Fruit fly (Drosophila melanogaster) whole organism, embryonic: ENCODE data around the gene CG43402.
A peak's percentile ranks its signal among the peaks of the same experiment; 100 is the strongest.

Source experiments
- Abd-B ChIP-seq: fragments of 200-800 bp; sonication (Bioruptor generic); optimal IDR thresholded peaks from 2 replicates; lab custom pipeline; 2018; ENCODE audit warnings: missing biosample characterization, mild to moderate bottlenecking, missing genetic modification characterization, moderate library complexity
- Ada2b ChIP-seq: fragments of 200-800 bp; sonication (Bioruptor generic); IDR thresholded peaks from 2 replicates; pipeline ENCODE4 v1.3.6; 2022; ENCODE audit warnings: missing biosample characterization, missing genetic modification characterization
- Atf-2 ChIP-seq: fragments of 200-800 bp; sonication (Bioruptor generic); optimal IDR thresholded peaks from 2 replicates; lab custom pipeline; 2016; ENCODE audit warnings: missing biosample characterization, missing genetic modification characterization
- Bdp1 ChIP-seq: fragments of 200-800 bp; sonication (Bioruptor generic); optimal IDR thresholded peaks from 3 replicates; lab custom pipeline; 2016; ENCODE audit warnings: missing biosample characterization, missing genetic modification characterization
- Bgb ChIP-seq: fragments of 200-800 bp; sonication (Bioruptor generic); IDR thresholded peaks from 2 replicates; pipeline ENCODE4 v1.3.6; 2022; ENCODE audit warnings: missing biosample characterization, missing genetic modification characterization; ENCODE audit not compliant: partially characterized antibody
- C15 ChIP-seq: fragments of 200-800 bp; sonication (Bioruptor generic); IDR thresholded peaks from 3 replicates; pipeline ENCODE4 v1.3.6; 2022; ENCODE audit warnings: missing biosample characterization, missing genetic modification characterization
- CG10366 ChIP-seq: fragments of 200-800 bp; sonication (Bioruptor generic); IDR thresholded peaks from 2 replicates; pipeline ENCODE4 v1.3.6; 2022; ENCODE audit warnings: missing biosample characterization, missing genetic modification characterization
- CG11085 ChIP-seq: fragments of 200-800 bp; sonication (Bioruptor generic); IDR thresholded peaks from 2 replicates; pipeline ENCODE4 v1.3.6; 2022; ENCODE audit warnings: missing biosample characterization, missing genetic modification characterization
- CG11504 ChIP-seq: fragments of 200-800 bp; sonication (Bioruptor generic); optimal IDR thresholded peaks from 3 replicates; lab custom pipeline; 2019; ENCODE audit warnings: missing biosample characterization, mild to moderate bottlenecking, missing genetic modification characterization, moderate library complexity
- CG12659 ChIP-seq: fragments of 200-800 bp; sonication (Bioruptor generic); optimal IDR thresholded peaks from 3 replicates; lab custom pipeline; 2017; ENCODE audit warnings: mild to moderate bottlenecking, missing biosample characterization, missing genetic modification reagents, missing genetic modification characterization
- CG13296 ChIP-seq: fragments of 200-800 bp; sonication (Bioruptor generic); optimal IDR thresholded peaks from 3 replicates; lab custom pipeline; 2018; ENCODE audit warnings: missing biosample characterization, mild to moderate bottlenecking, missing genetic modification characterization
- CG13775 ChIP-seq: fragments of 200-800 bp; sonication (Bioruptor generic); optimal IDR thresholded peaks from 3 replicates; lab custom pipeline; 2017; ENCODE audit warnings: missing biosample characterization, mild to moderate bottlenecking, missing genetic modification characterization
- CG18619 ChIP-seq: fragments of 200-800 bp; sonication (Bioruptor generic); optimal IDR thresholded peaks from 3 replicates; lab custom pipeline; 2017; ENCODE audit warnings: missing biosample characterization, mild to moderate bottlenecking, missing genetic modification characterization
- CG3065 ChIP-seq: fragments of 200-800 bp; sonication (Bioruptor generic); optimal IDR thresholded peaks from 2 replicates; lab custom pipeline; 2016; ENCODE audit warnings: missing biosample characterization, missing genetic modification characterization
- CG31441 ChIP-seq: fragments of 200-800 bp; sonication (Bioruptor generic); IDR thresholded peaks from 2 replicates; pipeline ENCODE4 v1.3.6; 2022; ENCODE audit warnings: missing biosample characterization, missing genetic modification characterization
- CG32532 ChIP-seq: fragments of 200-800 bp; sonication (Bioruptor generic); IDR thresholded peaks from 2 replicates; pipeline ENCODE4 v1.3.6; 2022; ENCODE audit warnings: missing biosample characterization, missing genetic modification characterization
- CG33213 ChIP-seq: fragments of 200-800 bp; sonication (Bioruptor generic); optimal IDR thresholded peaks from 3 replicates; lab custom pipeline; 2016; ENCODE audit warnings: missing biosample characterization, missing genetic modification characterization
- CG4328 ChIP-seq: fragments of 200-800 bp; sonication (Bioruptor generic); optimal IDR thresholded peaks from 3 replicates; lab custom pipeline; 2017; ENCODE audit warnings: missing biosample characterization, missing genetic modification reagents, missing genetic modification characterization
- CG4424 ChIP-seq: fragments of 200-800 bp; sonication (Bioruptor generic); optimal IDR thresholded peaks from 3 replicates; lab custom pipeline; 2016; ENCODE audit warnings: missing biosample characterization, missing genetic modification characterization
- CG4617 ChIP-seq: fragments of 200-800 bp; sonication (Bioruptor generic); optimal IDR thresholded peaks from 3 replicates; lab custom pipeline; 2016; ENCODE audit warnings: missing biosample characterization, missing genetic modification characterization, borderline replicate concordance
- CG7271 ChIP-seq: fragments of 200-800 bp; sonication (Bioruptor generic); optimal IDR thresholded peaks from 2 replicates; lab custom pipeline; 2018; ENCODE audit warnings: missing biosample characterization, mild to moderate bottlenecking, missing genetic modification characterization, moderate library complexity
- CG8281 ChIP-seq: fragments of 200-800 bp; sonication (Bioruptor generic); optimal IDR thresholded peaks from 2 replicates; lab custom pipeline; 2018; ENCODE audit warnings: missing biosample characterization, mild to moderate bottlenecking, missing genetic modification characterization, moderate library complexity
- CTCF ChIP-seq: fragments of 200-800 bp; sonication (Bioruptor generic); optimal IDR thresholded peaks from 2 replicates; lab custom pipeline; 2017; ENCODE audit warnings: missing biosample characterization, mild to moderate bottlenecking, missing genetic modification characterization, moderate library complexity
- Camta ChIP-seq: fragments of 200-800 bp; sonication (Bioruptor generic); optimal IDR thresholded peaks from 2 replicates; lab custom pipeline; 2016; ENCODE audit warnings: missing biosample characterization, missing genetic modification characterization
- Dad ChIP-seq: fragments of 200-800 bp; sonication (Bioruptor generic); optimal IDR thresholded peaks from 3 replicates; lab custom pipeline; 2016; ENCODE audit warnings: missing biosample characterization, missing genetic modification characterization
- Elba2 ChIP-seq: fragments of 200-800 bp; sonication (Bioruptor generic); optimal IDR thresholded peaks from 3 replicates; lab custom pipeline; 2016; ENCODE audit warnings: missing biosample characterization, missing genetic modification characterization
- Ets65A ChIP-seq: fragments of 200-800 bp; sonication (Bioruptor generic); peaks from one replicate; lab custom pipeline; 2016; ENCODE audit warnings: missing biosample characterization, missing genetic modification characterization
- HLH3B ChIP-seq: fragments of 200-800 bp; sonication (Bioruptor generic); IDR thresholded peaks from 2 replicates; pipeline ENCODE4 v1.3.6; 2022; ENCODE audit warnings: missing biosample characterization, missing genetic modification characterization
- Kr ChIP-seq: fragments of 200-800 bp; sonication (Bioruptor generic); optimal IDR thresholded peaks from 2 replicates; lab custom pipeline; 2017; ENCODE audit warnings: missing biosample characterization, mild to moderate bottlenecking, missing genetic modification characterization
- Myb ChIP-seq: fragments of 200-800 bp; sonication (Bioruptor generic); optimal IDR thresholded peaks from 2 replicates; lab custom pipeline; 2016; ENCODE audit warnings: missing biosample characterization, missing genetic modification characterization
- Opbp ChIP-seq: fragments of 200-800 bp; sonication (Bioruptor generic); IDR thresholded peaks from 3 replicates; pipeline ENCODE4 v1.3.6; 2022; ENCODE audit warnings: missing biosample characterization, missing genetic modification characterization; ENCODE audit not compliant: partially characterized antibody
- Scr ChIP-seq: fragments of 200-800 bp; sonication (Bioruptor generic); IDR thresholded peaks from 2 replicates; pipeline ENCODE4 v1.3.6; 2022; ENCODE audit warnings: missing biosample characterization, missing genetic modification characterization; ENCODE audit not compliant: partially characterized antibody
- Sox100B ChIP-seq: fragments of 200-800 bp; sonication (Bioruptor generic); optimal IDR thresholded peaks from 3 replicates; lab custom pipeline; 2018; ENCODE audit warnings: missing biosample characterization, mild to moderate bottlenecking, missing genetic modification characterization
- ab ChIP-seq: fragments of 200-800 bp; sonication (Bioruptor generic); optimal IDR thresholded peaks from 2 replicates; lab custom pipeline; 2016; ENCODE audit warnings: missing biosample characterization, missing genetic modification characterization
- btn ChIP-seq: fragments of 200-800 bp; sonication (Bioruptor generic); optimal IDR thresholded peaks from 2 replicates; lab custom pipeline; 2016; ENCODE audit warnings: missing biosample characterization, missing genetic modification characterization
- crc ChIP-seq: fragments of 200-800 bp; sonication (Bioruptor generic); optimal IDR thresholded peaks from 2 replicates; lab custom pipeline; 2016; ENCODE audit warnings: missing biosample characterization, missing genetic modification characterization
- crol ChIP-seq: fragments of 200-800 bp; sonication (Bioruptor generic); IDR thresholded peaks from 2 replicates; pipeline ENCODE4 v1.3.6; 2022; ENCODE audit warnings: missing biosample characterization, missing genetic modification characterization
- cwo ChIP-seq: fragments of 200-800 bp; sonication (Bioruptor generic); optimal IDR thresholded peaks from 3 replicates; lab custom pipeline; 2017; ENCODE audit warnings: missing biosample characterization, missing genetic modification characterization, mild to moderate bottlenecking, moderate library complexity, missing genetic modification reagents
- dan ChIP-seq: fragments of 200-800 bp; sonication (Bioruptor generic); IDR thresholded peaks from 2 replicates; pipeline ENCODE4 v1.3.6; 2022; ENCODE audit warnings: missing biosample characterization, missing genetic modification characterization
- dati ChIP-seq: fragments of 200-800 bp; sonication (Bioruptor generic); IDR thresholded peaks from 2 replicates; pipeline ENCODE4 v1.3.6; 2022; ENCODE audit warnings: missing biosample characterization, missing genetic modification characterization
- dimm ChIP-seq: fragments of 200-800 bp; sonication (Bioruptor generic); IDR thresholded peaks from 2 replicates; pipeline ENCODE4 v1.3.6; 2022; ENCODE audit warnings: missing biosample characterization, missing genetic modification characterization
- disco-r ChIP-seq: fragments of 200-800 bp; sonication (Bioruptor generic); optimal IDR thresholded peaks from 2 replicates; lab custom pipeline; 2016; ENCODE audit warnings: missing biosample characterization, missing genetic modification characterization
- fd96Cb ChIP-seq: fragments of 200-800 bp; sonication (Bioruptor generic); optimal IDR thresholded peaks from 2 replicates; lab custom pipeline; 2018; ENCODE audit warnings: missing biosample characterization, mild to moderate bottlenecking, missing genetic modification characterization, moderate library complexity
- gem ChIP-seq: fragments of 200-800 bp; sonication (Bioruptor generic); optimal IDR thresholded peaks from 2 replicates; lab custom pipeline; 2019; ENCODE audit warnings: missing biosample characterization, mild to moderate bottlenecking, missing genetic modification characterization, moderate library complexity
- gt ChIP-seq: fragments of 200-800 bp; sonication (Bioruptor generic); IDR thresholded peaks from 2 replicates; pipeline ENCODE4 v1.3.6; 2022; ENCODE audit warnings: missing biosample characterization, missing genetic modification characterization
- nom ChIP-seq: fragments of 200-800 bp; sonication (Bioruptor generic); optimal IDR thresholded peaks from 2 replicates; lab custom pipeline; 2017; ENCODE audit warnings: missing biosample characterization, missing genetic modification characterization, mild to moderate bottlenecking, moderate library complexity, missing genetic modification reagents
- pzg ChIP-seq: fragments of 200-800 bp; sonication (Bioruptor generic); optimal IDR thresholded peaks from 3 replicates; lab custom pipeline; 2018; ENCODE audit warnings: missing biosample characterization, mild to moderate bottlenecking, missing genetic modification characterization, moderate library complexity
- ro ChIP-seq: fragments of 200-800 bp; sonication (Bioruptor generic); IDR thresholded peaks from 2 replicates; pipeline ENCODE4 v1.3.6; 2022; ENCODE audit warnings: missing biosample characterization, missing genetic modification characterization
- sens-2 ChIP-seq: fragments of 200-800 bp; sonication (Bioruptor generic); IDR thresholded peaks from 2 replicates; pipeline ENCODE4 v1.3.6; 2022; ENCODE audit warnings: missing biosample characterization, missing genetic modification characterization
- slou ChIP-seq: fragments of 200-800 bp; sonication (Bioruptor generic); optimal IDR thresholded peaks from 3 replicates; lab custom pipeline; 2016; ENCODE audit warnings: missing biosample characterization, missing genetic modification characterization
- tll ChIP-seq, 2 experiments: fragments of 200-800 bp in 1 of 2; fragments of >200 bp in 1 of 2; sonication (Bioruptor generic) in 1 of 2; optimal IDR thresholded peaks; 2 replicates each; lab custom pipeline; 2017 to 2019; ENCODE audit warnings: missing biosample characterization in 2 of 2, missing genetic modification characterization in 2 of 2, mild to moderate bottlenecking in 1 of 2, moderate library complexity in 1 of 2
- vnd ChIP-seq: fragments of 200-800 bp; sonication (Bioruptor generic); IDR thresholded peaks from 3 replicates; pipeline ENCODE4 v1.3.6; 2022; ENCODE audit warnings: missing biosample characterization, missing genetic modification characterization; ENCODE audit not compliant: partially characterized antibody

CG43402 gene

dm6 chr2L:1462136-1462535 is 19.7 kb downstream of the CG43402 start (continued):
- TF ChIP-seq CG8281 (tag; lab: Kevin White, UChicago): no peak
- peak; percentile 5 for TF ChIP-seq CG33213 (GFP tag; lab: Kevin White, UChicago)
- TF ChIP-seq crc (GFP tag; lab: Kevin White, UChicago): no peak
- peak; percentile 68 for TF ChIP-seq sens-2 (GFP tag; lab: Robert Waterston, UW)
- TF ChIP-seq Atf-2 (GFP tag; lab: Kevin White, UChicago): peak; percentile 48
- peak; percentile 46; the same call in 1 of the 2 replicates for TF ChIP-seq gt (GFP tag; lab: Robert Waterston, UW)
- TF ChIP-seq Elba2 (GFP tag; lab: Kevin White, UChicago): no peak
- no peak for TF ChIP-seq Bdp1 (GFP tag; lab: Kevin White, UChicago)
- TF ChIP-seq C15 (GFP tag; lab: Robert Waterston, UW): no peak
- TF ChIP-seq btn (GFP tag; lab: Kevin White, UChicago): no peak
- no peak for TF ChIP-seq CG11085
- peak; percentile 78; the same call in 2 of the 3 replicates for TF ChIP-seq Opbp (GFP tag; lab: Robert Waterston, UW)
- TF ChIP-seq CG11504 (tag; lab: Kevin White, UChicago): peak; percentile 25
- TF ChIP-seq dan: peak; percentile 70
- no peak for TF ChIP-seq Dad
- TF ChIP-seq dimm (GFP tag; lab: Robert Waterston, UW): no peak
- no peak for TF ChIP-seq CG4617
- TF ChIP-seq Abd-B (GFP tag; lab: Kevin White, UChicago): no peak
- peak; percentile 27 for TF ChIP-seq Camta (GFP tag; lab: Kevin White, UChicago)
- TF ChIP-seq fd96Cb (tag; lab: Kevin White, UChicago): peak; percentile 40
- TF ChIP-seq CG32532 (GFP tag; lab: Robert Waterston, UW): no peak
- peak; percentile 65 for TF ChIP-seq CG13775 (GFP tag; lab: Kevin White, UChicago)
- peak; percentile 22 for TF ChIP-seq CG4424 (GFP tag; lab: Kevin White, UChicago)
- TF ChIP-seq HLH3B (GFP tag; lab: Robert Waterston, UW): no peak
- TF ChIP-seq CG4328 (GFP tag; lab: Kevin White, UChicago): no peak
- no peak for TF ChIP-seq Ets65A (GFP tag; lab: Kevin White, UChicago)
- TF ChIP-seq ro: no peak
- TF ChIP-seq CG31441: 0 out of 2 replicates have a peak, but pooled peaks have one; percentile 29
- 0 out of 2 replicates have a peak, but pooled peaks have one; percentile 17 for TF ChIP-seq crol
- TF ChIP-seq Scr (GFP tag; lab: Robert Waterston, UW): peak; percentile 89
- no peak for TF ChIP-seq CG7271 (tag; lab: Kevin White, UChicago)
- TF ChIP-seq CG3065 (GFP tag; lab: Kevin White, UChicago): no peak
- no peak for TF ChIP-seq disco-r (GFP tag; lab: Kevin White, UChicago)
- TF ChIP-seq CG10366: peak; percentile 40
- TF ChIP-seq pzg: no peak
- TF ChIP-seq Sox100B (GFP tag; lab: Kevin White, UChicago): no peak
- TF ChIP-seq gem: peak; percentile 78
- no peak for TF ChIP-seq tll (GFP tag; optimal IDR thresholded peaks at IDR 0.05; lab: Kevin White, UChicago)
- TF ChIP-seq vnd: peak; percentile 59; the same call in 2 of the 3 replicates
- TF ChIP-seq CG12659 (GFP tag; lab: Kevin White, UChicago): no peak
- no peak for TF ChIP-seq cwo (GFP tag; lab: Kevin White, UChicago)
- no peak for TF ChIP-seq ab
- no peak for TF ChIP-seq slou
- TF ChIP-seq dati (GFP tag; lab: Robert Waterston, UW): no peak
- no peak for TF ChIP-seq CG13296 (GFP tag; lab: Kevin White, UChicago)
- no peak for TF ChIP-seq CG18619 (GFP tag; lab: Kevin White, UChicago)
- no peak for TF ChIP-seq nom
- 0 out of 2 replicates have a peak, but pooled peaks have one; percentile 19 for TF ChIP-seq Ada2b (GFP tag; lab: Robert Waterston, UW)
- TF ChIP-seq Myb (GFP tag; lab: Kevin White, UChicago): no peak
- no peak for TF ChIP-seq CTCF (GFP tag; lab: Kevin White, UChicago)
- TF ChIP-seq Bgb (GFP tag; lab: Robert Waterston, UW): no peak
- TF ChIP-seq Kr: no peak
